Fruit fly (Drosophila melanogaster) whole organism, embryonic: Measurements from ENCODE around the gene CG13088.

ENCODE experiments used
- Asciz ChIP-seq: fragments of 200-800 bp; sonication (Bioruptor generic); optimal IDR thresholded peaks from 2 replicates; lab custom pipeline; 2017; ENCODE audit warnings: missing biosample characterization, mild to moderate bottlenecking, missing genetic modification characterization, missing genetic modification reagents
- Atf-2 ChIP-seq: fragments of 200-800 bp; sonication (Bioruptor generic); optimal IDR thresholded peaks from 2 replicates; lab custom pipeline; 2016; ENCODE audit warnings: missing biosample characterization, missing genetic modification characterization
- Awh ChIP-seq: fragments of 200-800 bp; sonication (Bioruptor generic); IDR thresholded peaks from 2 replicates; pipeline ENCODE4, ENCODE4 v1.3.6; 2022; ENCODE audit warnings: missing biosample characterization, missing genetic modification characterization
- B-H1 ChIP-seq: fragments of 200-800 bp; sonication (Bioruptor generic); IDR thresholded peaks from 3 replicates; pipeline ENCODE4 v1.3.6; 2022; ENCODE audit warnings: missing biosample characterization, missing genetic modification characterization
- BEAF-32 ChIP-seq: fragments of 200-800 bp; sonication (Bioruptor generic); optimal IDR thresholded peaks from 3 replicates; lab custom pipeline; 2017; ENCODE audit warnings: missing biosample characterization, missing genetic modification characterization, mild to moderate bottlenecking, moderate library complexity, missing genetic modification reagents
- C15 ChIP-seq: fragments of 200-800 bp; sonication (Bioruptor generic); IDR thresholded peaks from 3 replicates; pipeline ENCODE4 v1.3.6; 2022; ENCODE audit warnings: missing biosample characterization, missing genetic modification characterization
- CG1024 ChIP-seq: fragments of 200-800 bp; sonication (Bioruptor generic); IDR thresholded peaks from 2 replicates; pipeline ENCODE4 v1.3.6; 2022; ENCODE audit warnings: missing biosample characterization, missing genetic modification characterization
- CG11093 ChIP-seq: fragments of 200-800 bp; sonication (Bioruptor generic); IDR thresholded peaks from 3 replicates; pipeline ENCODE4 v1.3.6; 2022; ENCODE audit warnings: missing biosample characterization, missing genetic modification characterization
- CG16863 ChIP-seq: fragments of 200-800 bp; sonication (Bioruptor generic); optimal IDR thresholded peaks from 3 replicates; lab custom pipeline; 2016; ENCODE audit warnings: missing biosample characterization, missing genetic modification characterization
- CG32532 ChIP-seq: fragments of 200-800 bp; sonication (Bioruptor generic); IDR thresholded peaks from 2 replicates; pipeline ENCODE4 v1.3.6; 2022; ENCODE audit warnings: missing biosample characterization, missing genetic modification characterization
- CG3281 ChIP-seq: fragments of 200-800 bp; sonication (Bioruptor generic); optimal IDR thresholded peaks from 3 replicates; lab custom pipeline; 2017; ENCODE audit warnings: missing biosample characterization, mild to moderate bottlenecking, missing genetic modification characterization
- CG4282 ChIP-seq: fragments of 200-800 bp; sonication (Bioruptor generic); optimal IDR thresholded peaks from 2 replicates; lab custom pipeline; 2016; ENCODE audit warnings: missing biosample characterization, missing genetic modification characterization
- CG9437 ChIP-seq: fragments of 200-800 bp; sonication (Bioruptor generic); optimal IDR thresholded peaks from 2 replicates; lab custom pipeline; 2018; ENCODE audit warnings: missing biosample characterization, mild to moderate bottlenecking, missing genetic modification characterization
- CG9609 ChIP-seq: fragments of 200-800 bp; sonication (Bioruptor generic); optimal IDR thresholded peaks from 3 replicates; lab custom pipeline; 2016; ENCODE audit warnings: missing biosample characterization, missing genetic modification characterization
- Dad ChIP-seq: fragments of 200-800 bp; sonication (Bioruptor generic); optimal IDR thresholded peaks from 3 replicates; lab custom pipeline; 2016; ENCODE audit warnings: missing biosample characterization, missing genetic modification characterization
- E2f1 ChIP-seq: fragments of 200-800 bp; sonication (Bioruptor generic); IDR thresholded peaks from 2 replicates; pipeline ENCODE4 v1.3.6; 2022; ENCODE audit warnings: missing biosample characterization, missing genetic modification characterization
- Gsc ChIP-seq: fragments of 200-800 bp; sonication (Bioruptor generic); IDR thresholded peaks from 2 replicates; pipeline ENCODE4 v1.3.6; 2022; ENCODE audit warnings: missing biosample characterization, missing genetic modification characterization
- HHEX ChIP-seq: fragments of 200-800 bp; sonication (Bioruptor generic); optimal IDR thresholded peaks from 3 replicates; lab custom pipeline; 2017; ENCODE audit warnings: missing biosample characterization, mild to moderate bottlenecking, missing genetic modification characterization, missing genetic modification reagents
- Hsf ChIP-seq: fragments of 200-800 bp; sonication (Bioruptor generic); optimal IDR thresholded peaks from 3 replicates; lab custom pipeline; 2016; ENCODE audit warnings: missing biosample characterization, missing genetic modification characterization
- Lhr ChIP-seq: fragments of 200-800 bp; sonication (Bioruptor generic); optimal IDR thresholded peaks from 3 replicates; lab custom pipeline; 2017; ENCODE audit warnings: mild to moderate bottlenecking, missing biosample characterization, missing genetic modification reagents, missing genetic modification characterization
- Myb ChIP-seq: fragments of 200-800 bp; sonication (Bioruptor generic); optimal IDR thresholded peaks from 2 replicates; lab custom pipeline; 2016; ENCODE audit warnings: missing biosample characterization, missing genetic modification characterization
- PHDP ChIP-seq: fragments of 200-800 bp; sonication (Bioruptor generic); optimal IDR thresholded peaks from 3 replicates; lab custom pipeline; 2018; ENCODE audit warnings: missing biosample characterization, mild to moderate bottlenecking, missing genetic modification characterization, moderate library complexity
- Sox100B ChIP-seq: fragments of 200-800 bp; sonication (Bioruptor generic); optimal IDR thresholded peaks from 3 replicates; lab custom pipeline; 2018; ENCODE audit warnings: missing biosample characterization, mild to moderate bottlenecking, missing genetic modification characterization
- amos ChIP-seq: fragments of 200-800 bp; sonication (Bioruptor generic); IDR thresholded peaks from 2 replicates; pipeline ENCODE4 v1.3.6; 2022; ENCODE audit warnings: missing biosample characterization, missing genetic modification characterization; ENCODE audit not compliant: partially characterized antibody
- az2 ChIP-seq: fragments of 200-800 bp; sonication (Bioruptor generic); optimal IDR thresholded peaks from 3 replicates; lab custom pipeline; 2016; ENCODE audit warnings: missing biosample characterization, missing genetic modification characterization
- bcd ChIP-seq: fragments of 200-800 bp; sonication (Bioruptor generic); optimal IDR thresholded peaks from 2 replicates; lab custom pipeline; 2017; ENCODE audit warnings: missing biosample characterization, mild to moderate bottlenecking, missing genetic modification characterization
- corto ChIP-seq: fragments of 200-800 bp; sonication (Bioruptor generic); optimal IDR thresholded peaks from 2 replicates; lab custom pipeline; 2016; ENCODE audit warnings: missing biosample characterization, mild to moderate bottlenecking, missing genetic modification characterization, moderate library complexity
- dysf ChIP-seq: fragments of 200-800 bp; sonication (Bioruptor generic); IDR thresholded peaks from 3 replicates; pipeline ENCODE4 v1.3.6; 2022; ENCODE audit warnings: missing biosample characterization, missing genetic modification characterization
- fd96Cb ChIP-seq: fragments of 200-800 bp; sonication (Bioruptor generic); optimal IDR thresholded peaks from 2 replicates; lab custom pipeline; 2018; ENCODE audit warnings: missing biosample characterization, mild to moderate bottlenecking, missing genetic modification characterization, moderate library complexity
- ftz-f1 ChIP-seq: fragments of 200-800 bp; sonication (Bioruptor generic); optimal IDR thresholded peaks from 2 replicates; lab custom pipeline; 2016; ENCODE audit warnings: missing biosample characterization, missing genetic modification characterization
- gro ChIP-seq: fragments of 200-800 bp; sonication (Bioruptor generic); optimal IDR thresholded peaks from 2 replicates; lab custom pipeline; 2016; ENCODE audit warnings: missing biosample characterization, missing genetic modification characterization
- gsb-n ChIP-seq: fragments of 200-800 bp; sonication (Bioruptor generic); optimal IDR thresholded peaks from 3 replicates; lab custom pipeline; 2018; ENCODE audit warnings: missing biosample characterization, mild to moderate bottlenecking, missing genetic modification characterization
- hth ChIP-seq: fragments of >200 bp; optimal IDR thresholded peaks from 2 replicates; lab custom pipeline; 2017; ENCODE audit warnings: inconsistent platforms
- insv ChIP-seq, 2 experiments: fragments of 200-800 bp; sonication (Bioruptor generic); optimal IDR thresholded peaks; 3 replicates each; lab custom pipeline; 2016 to 2018; ENCODE audit warnings: missing biosample characterization in 2 of 2, missing genetic modification characterization in 2 of 2
- inv ChIP-seq: fragments of 200-800 bp; sonication (Bioruptor generic); IDR thresholded peaks from 2 replicates; pipeline ENCODE4 v1.3.6; 2022; ENCODE audit warnings: missing biosample characterization, missing genetic modification characterization; ENCODE audit not compliant: partially characterized antibody
- klu ChIP-seq: fragments of 200-800 bp; sonication (Bioruptor generic); IDR thresholded peaks from 2 replicates; pipeline ENCODE4 v1.3.6; 2022; ENCODE audit warnings: missing biosample characterization, missing genetic modification characterization
- lab ChIP-seq: fragments of 200-800 bp; sonication (Bioruptor generic); optimal IDR thresholded peaks from 3 replicates; lab custom pipeline; 2017; ENCODE audit warnings: missing biosample characterization, missing genetic modification characterization, mild to moderate bottlenecking, moderate library complexity, missing genetic modification reagents
- lola ChIP-seq, 3 experiments: fragments of >200 bp in 2 of 3; fragments of 200-800 bp in 1 of 3; sonication (Bioruptor generic) in 1 of 3; optimal IDR thresholded peaks; 2 replicates each; lab custom pipeline; 2017 to 2019; ENCODE audit warnings: missing biosample characterization in 3 of 3, missing genetic modification characterization in 3 of 3, mild to moderate bottlenecking in 1 of 3, moderate library complexity in 1 of 3
- pan ChIP-seq, 4 experiments: fragments of >200 bp in 3 of 4; fragments of 200-800 bp in 1 of 4; sonication (Bioruptor generic) in 1 of 4; optimal IDR thresholded peaks in 3 of 4; IDR thresholded peaks in 1 of 4; 2 replicates each; pipeline versions ENCODE4 v1.3.6 to Lab custom; 2017 to 2022; ENCODE audit warnings: missing biosample characterization in 2 of 4, missing genetic modification characterization in 2 of 4, mixed read lengths in 1 of 4
- sens ChIP-seq: fragments of 200-800 bp; sonication (Bioruptor generic); peaks from one replicate; lab custom pipeline; 2016; ENCODE audit warnings: missing biosample characterization, missing genetic modification characterization
- slbo ChIP-seq: fragments of 200-800 bp; sonication (Bioruptor generic); IDR thresholded peaks from 2 replicates; pipeline ENCODE4 v1.3.6; 2022; ENCODE audit warnings: missing biosample characterization, missing genetic modification characterization
- slou ChIP-seq: fragments of 200-800 bp; sonication (Bioruptor generic); optimal IDR thresholded peaks from 3 replicates; lab custom pipeline; 2016; ENCODE audit warnings: missing biosample characterization, missing genetic modification characterization
- tin ChIP-seq: fragments of 200-800 bp; sonication (Bioruptor generic); optimal IDR thresholded peaks from 3 replicates; lab custom pipeline; 2016; ENCODE audit warnings: missing biosample characterization, missing genetic modification characterization
- tio ChIP-seq: fragments of 200-800 bp; sonication (Bioruptor generic); optimal IDR thresholded peaks from 2 replicates; lab custom pipeline; 2017; ENCODE audit warnings: missing biosample characterization, missing genetic modification characterization, inconsistent platforms
- tll ChIP-seq, 2 experiments: fragments of 200-800 bp in 1 of 2; fragments of >200 bp in 1 of 2; sonication (Bioruptor generic) in 1 of 2; optimal IDR thresholded peaks; 2 replicates each; lab custom pipeline; 2017 to 2019; ENCODE audit warnings: missing biosample characterization in 2 of 2, missing genetic modification characterization in 2 of 2, mild to moderate bottlenecking in 1 of 2, moderate library complexity in 1 of 2
- toy ChIP-seq: fragments of 200-800 bp; sonication (Bioruptor generic); IDR thresholded peaks from 2 replicates; pipeline ENCODE4 v1.3.6; 2022; ENCODE audit warnings: missing biosample characterization, missing genetic modification characterization
- tup ChIP-seq: fragments of 200-800 bp; sonication (Bioruptor generic); optimal IDR thresholded peaks from 2 replicates; lab custom pipeline; 2016; ENCODE audit warnings: missing biosample characterization, mild to moderate bottlenecking, missing genetic modification characterization, moderate library complexity

Gene CG13088

DNA sequence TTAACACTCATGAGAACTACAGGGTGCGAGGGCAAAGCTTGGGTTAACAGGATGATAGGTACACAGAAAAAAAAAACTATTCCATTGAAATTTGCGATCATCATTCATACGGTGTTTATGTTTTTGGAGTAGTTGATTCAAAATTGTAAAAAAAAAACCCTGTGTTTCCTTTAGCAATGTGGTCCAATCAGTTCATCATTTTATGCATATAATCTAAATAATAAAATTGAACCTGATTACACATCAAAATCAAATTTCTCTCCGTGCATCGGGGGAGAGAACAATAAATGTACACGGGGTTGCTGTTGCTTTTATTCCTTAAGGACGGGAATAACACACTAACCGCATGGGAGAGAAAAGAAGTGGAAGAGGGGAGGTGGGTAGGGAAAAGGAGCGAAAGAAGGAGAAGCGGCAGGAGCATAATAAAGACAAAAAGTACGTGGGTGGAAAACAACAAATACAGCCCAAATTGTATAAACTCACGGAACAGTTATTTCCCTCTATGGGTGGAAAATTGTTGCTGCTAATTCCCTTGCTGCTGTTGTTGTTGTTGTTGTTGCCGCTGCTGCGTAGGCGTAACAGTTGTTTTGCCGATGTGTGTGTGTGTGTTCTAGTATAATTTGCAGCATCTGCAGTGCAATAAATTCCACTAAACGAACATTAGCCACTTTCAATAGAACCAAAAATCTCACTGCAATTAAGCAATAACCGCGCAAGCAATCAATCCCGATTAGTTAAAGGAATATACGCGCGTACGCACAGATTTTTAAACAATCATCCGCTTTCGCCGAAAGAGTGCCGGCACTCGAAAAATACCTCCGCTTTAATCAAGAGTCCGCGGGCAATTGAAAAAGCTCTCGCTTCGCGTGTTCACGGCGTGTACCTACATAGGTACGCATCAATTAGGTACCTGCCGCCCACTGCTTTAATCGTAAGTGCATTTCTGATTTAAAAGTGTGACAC is 25.4 kb upstream of the CG13088 start, which contains the start of gene Agpat2 (continued):
- TF ChIP-seq amos (GFP tag; lab: Robert Waterston, UW) (peak; percentile 5; the same call in 1 of the 2 replicates), tin (peak; percentile 81), bcd (GFP tag; lab: Kevin White, UChicago) (peak; percentile 83), gro (GFP tag; lab: Kevin White, UChicago) (peak; percentile 69), lola (GFP tag; optimal IDR thresholded peaks at IDR 0.05; lab: Kevin White, UChicago) (peak in 1 of 3 experiments; percentile 86), Lhr (GFP tag; lab: Kevin White, UChicago) (peak; percentile 29), ftz-f1 (GFP tag; lab: Kevin White, UChicago) (no peak), Dad (GFP tag; lab: Kevin White, UChicago) (peak; percentile 75), sens (peak; percentile 97), toy (no peak), dysf (peak; percentile 87), E2f1 (GFP tag; lab: Robert Waterston, UW) (peak; percentile 78), Atf-2 (GFP tag; lab: Kevin White, UChicago) (peak; percentile 81), az2 (GFP tag; lab: Kevin White, UChicago) (peak; percentile 89), klu (GFP tag; lab: Robert Waterston, UW) (no peak; the same call in 1 of the 2 replicates), CG3281 (GFP tag; lab: Kevin White, UChicago) (peak; percentile 87), Myb (GFP tag; lab: Kevin White, UChicago) (peak; percentile 53), tll (GFP tag; optimal IDR thresholded peaks at IDR 0.05; lab: Kevin White, UChicago) (no peak), tup (GFP tag; lab: Kevin White, UChicago) (peak; percentile 71), fd96Cb (peak; percentile 86), slbo (GFP tag; lab: Robert Waterston, UW) (peak; percentile 82), pan (optimal IDR thresholded peaks at IDR 0.05; lab: Kevin White, UChicago) (no peak), pan (GFP tag; optimal IDR thresholded peaks at IDR 0.05 in 1 of 2, IDR thresholded peaks at IDR 0.05 in 1 of 2) (peak in 1 of 2 experiments; percentile 86), tio (GFP tag; lab: Kevin White, UChicago) (peak; percentile 83), hth (lab: Kevin White, UChicago) (no peak), CG11093 (peak; percentile 45; the same call in 1 of the 3 replicates), Sox100B (GFP tag; lab: Kevin White, UChicago) (peak; percentile 75), Gsc (GFP tag; lab: Robert Waterston, UW) (no peak), CG4282 (peak; percentile 34), HHEX (GFP tag; lab: Kevin White, UChicago) (peak; percentile 83), CG32532 (GFP tag; lab: Robert Waterston, UW) (peak; percentile 77), Hsf (GFP tag; lab: Kevin White, UChicago) (peak; percentile 86), lab (GFP tag; lab: Kevin White, UChicago) (peak; percentile 93), slou (peak; percentile 86), CG1024 (GFP tag; lab: Robert Waterston, UW) (peak; percentile 51; the same call in 1 of the 2 replicates), gsb-n (tag; lab: Kevin White, UChicago) (peak; percentile 86), CG9609 (GFP tag; lab: Kevin White, UChicago) (peak; percentile 76), B-H1 (GFP tag; lab: Robert Waterston, UW) (peak; percentile 59), corto (GFP tag; lab: Kevin White, UChicago) (peak; percentile 64), PHDP (tag; lab: Kevin White, UChicago) (peak; percentile 88), CG16863 (peak; percentile 80), Awh (GFP tag; lab: Robert Waterston, UW) (peak; percentile 51; the same call in 1 of the 2 replicates), Asciz (GFP tag; lab: Kevin White, UChicago) (peak; percentile 80), inv (no peak), insv (GFP tag; optimal IDR thresholded peaks at IDR 0.05; lab: Kevin White, UChicago) (no peak), C15 (GFP tag; lab: Robert Waterston, UW) (0 out of 3 replicates have a peak, but pooled peaks have one; percentile 30), CG9437 (GFP tag; lab: Kevin White, UChicago) (peak; percentile 61), BEAF-32 (GFP tag; lab: Kevin White, UChicago) (no peak)
